Fruit fly (Drosophila melanogaster) whole organism: Measurements from ENCODE around the gene Acp24A4.

Experiments
- CG8478 ChIP-seq: fragments of >200 bp; optimal IDR thresholded peaks from 2 replicates; lab custom pipeline; 2018; ENCODE audit warnings: inconsistent platforms
- Dll ChIP-seq: fragments of >200 bp; optimal IDR thresholded peaks from 2 replicates; lab custom pipeline; 2017
- EcR ChIP-seq, 2 experiments: fragments of >200 bp; optimal IDR thresholded peaks; 2 replicates each; lab custom pipeline; 2017; ENCODE audit warnings: missing biosample characterization in 2 of 2, missing genetic modification characterization in 2 of 2, missing genetic modification reagents in 2 of 2
- pan ChIP-seq: fragments of >200 bp; optimal IDR thresholded peaks from 2 replicates; lab custom pipeline; 2017
- psq ChIP-seq: fragments of >200 bp; optimal IDR thresholded peaks from 2 replicates; lab custom pipeline; 2017
- usp ChIP-seq: fragments of >200 bp; optimal IDR thresholded peaks from 2 replicates; lab custom pipeline; 2017; ENCODE audit warnings: missing biosample characterization, missing genetic modification characterization, mixed read lengths

Gene Acp24A4

DNA sequence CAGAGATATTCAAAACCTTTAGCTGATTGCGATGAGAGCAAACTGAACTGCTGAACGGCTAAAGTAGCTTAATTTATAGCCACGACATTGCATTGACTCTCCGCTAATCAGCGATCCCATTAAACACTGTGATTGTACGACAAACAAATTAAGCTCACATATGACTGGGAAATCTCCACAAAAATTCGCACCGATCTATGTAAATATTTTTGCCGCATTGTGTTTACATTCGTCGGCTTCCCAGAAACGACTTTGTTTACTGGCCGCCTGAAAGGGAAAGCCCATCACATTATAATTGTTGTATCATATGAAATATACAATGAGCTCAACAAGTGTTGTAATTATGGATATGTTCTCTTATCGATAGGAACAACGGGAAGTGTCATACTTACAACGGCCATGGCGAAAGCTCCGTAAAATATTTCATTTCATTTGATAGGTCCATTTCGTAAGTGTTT is 1.7 kb upstream of the Acp24A4 start, which contains the start of gene CG16713:
Gene CG16713 (minus strand): TSS at position 51 of the 458 bp plus-strand sequence.
- TF ChIP-seq psq (lab: Kevin White, UChicago) (no peak), Dll (lab: Kevin White, UChicago) (no peak), usp (GFP tag; lab: Kevin White, UChicago) (no peak), EcR (GFP tag; optimal IDR thresholded peaks at IDR 0.05; lab: Kevin White, UChicago) (no peak), pan (no peak), CG8478 (lab: Kevin White, UChicago) (no peak)

- TF ChIP-seq CG8478 (lab: Kevin White, UChicago) = no peak
- TF ChIP-seq psq (lab: Kevin White, UChicago) = no peak
- TF ChIP-seq pan = no peak
- TF ChIP-seq EcR (GFP tag; optimal IDR thresholded peaks at IDR 0.05; lab: Kevin White, UChicago) = no peak
- TF ChIP-seq usp (GFP tag; lab: Kevin White, UChicago) = no peak
- TF ChIP-seq Dll (lab: Kevin White, UChicago) = no peak
Observed at dm6 chr2L:3694920-3695319, 1.2 kb upstream of the Acp24A4 start, which contains the start of gene CG43165. Gene CG43165, minus strand, starts transcription at chr2L:3695020.

dm6 chr2L:3693082-3693481 is 623 bp downstream of the Acp24A4 start, which contains the start of gene CG3513:
Gene CG3513, minus strand, starts transcription at chr2L:3693182.
- TF ChIP-seq Dll (lab: Kevin White, UChicago) (no peak), EcR (GFP tag; optimal IDR thresholded peaks at IDR 0.05; lab: Kevin White, UChicago) (no peak), usp (GFP tag; lab: Kevin White, UChicago) (no peak), pan (no peak), CG8478 (lab: Kevin White, UChicago) (no peak), psq (lab: Kevin White, UChicago) (no peak)

dm6 chr2L:3692466-3692865 is 1.2 kb downstream of the Acp24A4 start, which contains the start of gene CG16704:
Gene CG16704, minus strand, starts transcription at chr2L:3692587.
- TF ChIP-seq pan (no peak), EcR (GFP tag; optimal IDR thresholded peaks at IDR 0.05; lab: Kevin White, UChicago) (no peak), CG8478 (lab: Kevin White, UChicago) (no peak), psq (lab: Kevin White, UChicago) (no peak), Dll (lab: Kevin White, UChicago) (no peak), usp (GFP tag; lab: Kevin White, UChicago) (no peak)

- TF ChIP-seq usp (GFP tag; lab: Kevin White, UChicago) = no peak
- no peak for TF ChIP-seq pan
- TF ChIP-seq CG8478 (lab: Kevin White, UChicago) = no peak
- no peak for TF ChIP-seq EcR (GFP tag; optimal IDR thresholded peaks at IDR 0.05; lab: Kevin White, UChicago)
- no peak for TF ChIP-seq Dll (lab: Kevin White, UChicago)
- no peak for TF ChIP-seq psq (lab: Kevin White, UChicago)
Observed at dm6 chr2L:3685139-3685851, 8.4 kb downstream of the Acp24A4 start.

- no peak for TF ChIP-seq pan
- TF ChIP-seq usp (GFP tag; lab: Kevin White, UChicago) = no peak
Observed at dm6 chr2L:3682489-3682888, 11.2 kb downstream of the Acp24A4 start.

dm6 chr2L:3681338-3681737 is 12.4 kb downstream of the Acp24A4 start:
- no peak for TF ChIP-seq CG8478 (lab: Kevin White, UChicago)
- TF ChIP-seq pan = no peak

DNA sequence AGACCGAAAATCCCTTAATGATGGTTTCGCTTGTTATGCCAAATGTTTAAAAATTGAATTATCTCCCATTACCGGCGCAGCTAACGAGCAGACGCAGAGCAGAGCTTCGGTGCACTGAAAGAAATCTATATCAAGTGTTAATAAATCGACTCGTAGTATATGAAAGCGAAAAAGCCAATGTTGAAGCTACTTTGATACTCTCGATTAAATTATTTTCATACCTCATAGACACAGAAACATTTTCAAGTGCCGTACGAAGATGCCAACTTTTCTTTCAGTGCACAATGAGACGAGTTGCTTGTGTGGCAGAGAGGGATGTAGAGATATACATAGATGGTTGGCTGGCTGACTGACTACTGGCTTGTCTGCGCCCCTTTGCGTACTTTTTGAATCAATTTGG is 17.9 kb downstream of the Acp24A4 start:
- TF ChIP-seq psq (lab: Kevin White, UChicago) (no peak), Dll (lab: Kevin White, UChicago) (no peak), EcR (GFP tag; optimal IDR thresholded peaks at IDR 0.05; lab: Kevin White, UChicago) (no peak), CG8478 (lab: Kevin White, UChicago) (no peak)

DNA sequence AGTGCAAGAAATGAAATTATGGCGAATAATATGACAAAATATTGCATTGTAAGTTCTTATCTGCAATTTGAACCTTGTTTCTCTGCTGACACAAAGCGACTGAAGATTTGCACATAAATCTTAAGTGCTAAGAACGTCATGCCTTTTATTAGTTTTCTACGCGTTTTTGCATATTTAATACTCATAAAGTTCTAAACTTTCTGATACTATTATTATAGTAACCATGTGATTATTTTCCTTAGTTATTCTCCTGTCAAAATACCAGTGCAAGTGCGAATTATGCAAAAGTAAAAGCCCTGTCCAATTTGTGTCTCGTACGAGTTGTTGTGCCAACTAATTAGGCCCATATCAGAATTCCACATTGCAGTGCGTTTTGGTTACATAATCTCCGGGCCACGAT is 23.2 kb downstream of the Acp24A4 start, which contains the start of gene Sfp24Bc:
Gene Sfp24Bc (minus strand): TSS at position 101 of the 400 bp plus-strand sequence.
- TF ChIP-seq psq (lab: Kevin White, UChicago) (no peak), usp (GFP tag; lab: Kevin White, UChicago) (no peak), CG8478 (lab: Kevin White, UChicago) (no peak), Dll (lab: Kevin White, UChicago) (no peak), pan (no peak), EcR (GFP tag; optimal IDR thresholded peaks at IDR 0.05; lab: Kevin White, UChicago) (no peak)

dm6 chr2L:3669675-3670074 is 24.0 kb downstream of the Acp24A4 start, which contains the start of gene Sfp24Bb:
Gene Sfp24Bb, minus strand, starts transcription at chr2L:3669775.
- no peak for TF ChIP-seq EcR (GFP tag; optimal IDR thresholded peaks at IDR 0.05; lab: Kevin White, UChicago)
- TF ChIP-seq pan = no peak
- TF ChIP-seq psq (lab: Kevin White, UChicago) = no peak
- no peak for TF ChIP-seq CG8478 (lab: Kevin White, UChicago)
- no peak for TF ChIP-seq usp (GFP tag; lab: Kevin White, UChicago)
- TF ChIP-seq Dll (lab: Kevin White, UChicago) = no peak

dm6 chr2L:3669034-3669433 is 24.7 kb downstream of the Acp24A4 start, which contains the start of gene Sfp24Bd:
Gene Sfp24Bd, minus strand, starts transcription at chr2L:3669134.
- TF ChIP-seq Dll (lab: Kevin White, UChicago) (no peak), usp (GFP tag; lab: Kevin White, UChicago) (no peak), psq (lab: Kevin White, UChicago) (no peak), EcR (GFP tag; optimal IDR thresholded peaks at IDR 0.05; lab: Kevin White, UChicago) (no peak), pan (no peak), CG8478 (lab: Kevin White, UChicago) (no peak)

DNA sequence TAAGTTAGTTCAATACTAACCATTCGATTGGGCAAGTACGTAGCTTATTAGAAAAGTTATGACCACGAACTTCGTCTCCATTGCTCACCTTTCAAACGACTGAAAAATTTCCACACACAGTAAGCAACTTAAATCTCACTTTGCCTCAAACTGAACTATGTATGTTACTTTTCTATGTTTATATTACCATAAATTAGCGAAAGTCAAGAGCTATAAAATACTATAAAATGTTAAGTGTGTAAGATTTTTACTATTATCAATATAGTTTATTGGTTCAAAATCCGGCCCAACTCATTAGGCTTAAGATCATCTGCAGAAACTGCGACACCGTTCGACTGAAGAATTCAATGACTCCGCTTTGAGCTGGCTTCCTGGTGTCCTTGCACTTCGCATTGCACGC is 25.3 kb downstream of the Acp24A4 start, which contains the start of gene Sfp24Ba:
Gene Sfp24Ba (minus strand): TSS at position 101 of the 400 bp plus-strand sequence.
- no peak for TF ChIP-seq pan
- TF ChIP-seq EcR (GFP tag; optimal IDR thresholded peaks at IDR 0.05; lab: Kevin White, UChicago) = no peak
- TF ChIP-seq Dll (lab: Kevin White, UChicago) = no peak
